Worm (Caenorhabditis elegans) whole organism, L2 larva: ENCODE data around the gene sri-51.
A peak's percentile ranks its signal among the peaks of the same experiment; 100 is the strongest.

ENCODE experiments used
- F13H6.1 ChIP-seq: sonication (generic microtip); optimal IDR thresholded peaks from 2 replicates; lab custom pipeline; 2016; ENCODE audit warnings: missing genetic modification characterization, missing compliant biosample characterization
- R02D3.7 ChIP-seq: fragments of 150-350 bp; optimal IDR thresholded peaks from 2 replicates; lab custom pipeline; 2014; ENCODE audit warnings: missing biosample characterization, missing genetic modification characterization
- Y55F3AM.14 ChIP-seq: fragments of 200-800 bp; sonication (Bioruptor generic); optimal IDR thresholded peaks from 2 replicates; lab custom pipeline; 2018; ENCODE audit warnings: mild to moderate bottlenecking, missing genetic modification characterization, missing compliant biosample characterization
- ZK546.5 ChIP-seq: sonication (generic microtip); optimal IDR thresholded peaks from 2 replicates; lab custom pipeline; 2017; ENCODE audit warnings: missing biosample characterization, missing genetic modification characterization
- alr-1 ChIP-seq: fragments of 150-350 bp; optimal IDR thresholded peaks from 2 replicates; lab custom pipeline; 2014; ENCODE audit warnings: missing biosample characterization, missing genetic modification characterization
- ama-1 ChIP-seq: fragments of 150-350 bp; optimal IDR thresholded peaks from 2 replicates; lab custom pipeline; 2018; ENCODE audit warnings: inconsistent platforms
- blmp-1 ChIP-seq: sonication (generic microtip); optimal IDR thresholded peaks from 2 replicates; lab custom pipeline; 2017; ENCODE audit warnings: missing genetic modification characterization, mild to moderate bottlenecking, missing compliant biosample characterization, antibody characterized with exemption, moderate library complexity; ENCODE audit not compliant: insufficient read depth
- ceh-82 ChIP-seq: fragments of 150-350 bp; optimal IDR thresholded peaks from 2 replicates; lab custom pipeline; 2014; ENCODE audit warnings: missing biosample characterization, missing genetic modification characterization
- crh-2 ChIP-seq: sonication (generic microtip); optimal IDR thresholded peaks from 2 replicates; lab custom pipeline; 2017; ENCODE audit warnings: missing biosample characterization, missing genetic modification characterization
- dmd-4 ChIP-seq: sonication (generic microtip); optimal IDR thresholded peaks from 2 replicates; lab custom pipeline; 2017; ENCODE audit warnings: missing biosample characterization, missing genetic modification characterization
- egl-27 ChIP-seq: sonication (generic microtip); optimal IDR thresholded peaks from 3 replicates; lab custom pipeline; 2017; ENCODE audit warnings: missing biosample characterization, missing genetic modification reagents, missing genetic modification characterization
- elt-3 ChIP-seq: sonication (generic microtip); optimal IDR thresholded peaks from 2 replicates; lab custom pipeline; 2017; ENCODE audit warnings: missing biosample characterization, missing genetic modification characterization
- fos-1 ChIP-seq: fragments of 150-350 bp; optimal IDR thresholded peaks from 2 replicates; lab custom pipeline; 2014; ENCODE audit warnings: missing biosample characterization, missing genetic modification characterization
- gmeb-1 ChIP-seq: fragments of 150-350 bp; optimal IDR thresholded peaks from 2 replicates; lab custom pipeline; 2014; ENCODE audit warnings: missing biosample characterization, missing genetic modification characterization
- lin-13 ChIP-seq: fragments of 150-350 bp; optimal IDR thresholded peaks from 2 replicates; lab custom pipeline; 2014; ENCODE audit warnings: missing biosample characterization, missing genetic modification reagents, missing genetic modification characterization
- lin-39 ChIP-seq: fragments of 150-350 bp; optimal IDR thresholded peaks from 2 replicates; lab custom pipeline; 2014; ENCODE audit warnings: missing biosample characterization, missing genetic modification reagents, missing genetic modification characterization
- lsy-2 ChIP-seq, 2 experiments: fragments of 150-350 bp in 1 of 2; sonication (generic microtip) in 1 of 2; optimal IDR thresholded peaks; 2 replicates each; lab custom pipeline; 2014 to 2017; ENCODE audit warnings: missing biosample characterization in 2 of 2, missing genetic modification characterization in 2 of 2
- mab-5 ChIP-seq: fragments of 150-350 bp; optimal IDR thresholded peaks from 2 replicates; lab custom pipeline; 2014; ENCODE audit warnings: missing biosample characterization, missing genetic modification characterization
- mdl-1 ChIP-seq, 2 experiments: fragments of 150-350 bp in 1 of 2; sonication (generic microtip) in 1 of 2; optimal IDR thresholded peaks; 2 replicates each; lab custom pipeline; 2017; ENCODE audit warnings: missing biosample characterization in 2 of 2, missing genetic modification characterization in 2 of 2
- nhr-10 ChIP-seq: sonication (generic microtip); optimal IDR thresholded peaks from 2 replicates; lab custom pipeline; 2017; ENCODE audit warnings: missing biosample characterization, missing genetic modification characterization
- nhr-25 ChIP-seq: fragments of 150-350 bp; sonication (generic microtip); optimal IDR thresholded peaks from 3 replicates; lab custom pipeline; 2014; ENCODE audit warnings: missing biosample characterization, missing genetic modification characterization
- nhr-6 ChIP-seq: fragments of 150-350 bp; optimal IDR thresholded peaks from 2 replicates; lab custom pipeline; 2014; ENCODE audit warnings: missing biosample characterization, missing genetic modification characterization
- nhr-77 ChIP-seq: fragments of 150-350 bp; optimal IDR thresholded peaks from 2 replicates; lab custom pipeline; 2014; ENCODE audit warnings: missing biosample characterization, missing genetic modification characterization
- peb-1 ChIP-seq: fragments of 150-350 bp; optimal IDR thresholded peaks from 2 replicates; lab custom pipeline; 2014; ENCODE audit warnings: missing biosample characterization, missing genetic modification characterization
- sem-4 ChIP-seq: fragments of 150-350 bp; optimal IDR thresholded peaks from 2 replicates; lab custom pipeline; 2014; ENCODE audit warnings: missing biosample characterization, missing genetic modification reagents, missing genetic modification characterization
- snpc-4 ChIP-seq: fragments of 150-350 bp; optimal IDR thresholded peaks from 2 replicates; lab custom pipeline; 2014; ENCODE audit warnings: missing biosample characterization, missing genetic modification characterization
- unc-39 ChIP-seq: fragments of 150-350 bp; optimal IDR thresholded peaks from 2 replicates; lab custom pipeline; 2014; ENCODE audit warnings: missing biosample characterization, missing genetic modification characterization
- unc-62 ChIP-seq: fragments of 150-350 bp; optimal IDR thresholded peaks from 2 replicates; lab custom pipeline; 2014; ENCODE audit warnings: missing biosample characterization, missing genetic modification reagents, missing genetic modification characterization
- ztf-1 ChIP-seq: fragments of 200-800 bp; sonication (Bioruptor generic); conservative IDR thresholded peaks from 2 replicates; pipeline ENCODE4 v1.3.6; 2022; ENCODE audit warnings: missing genetic modification characterization, missing compliant biosample characterization
- ztf-11 ChIP-seq: sonication (generic microtip); optimal IDR thresholded peaks from 2 replicates; lab custom pipeline; 2017; ENCODE audit warnings: missing biosample characterization, missing genetic modification characterization
- ztf-4 ChIP-seq: fragments of 150-350 bp; optimal IDR thresholded peaks from 2 replicates; lab custom pipeline; 2014; ENCODE audit warnings: missing biosample characterization, missing genetic modification characterization

The sri-51 gene

DNA sequence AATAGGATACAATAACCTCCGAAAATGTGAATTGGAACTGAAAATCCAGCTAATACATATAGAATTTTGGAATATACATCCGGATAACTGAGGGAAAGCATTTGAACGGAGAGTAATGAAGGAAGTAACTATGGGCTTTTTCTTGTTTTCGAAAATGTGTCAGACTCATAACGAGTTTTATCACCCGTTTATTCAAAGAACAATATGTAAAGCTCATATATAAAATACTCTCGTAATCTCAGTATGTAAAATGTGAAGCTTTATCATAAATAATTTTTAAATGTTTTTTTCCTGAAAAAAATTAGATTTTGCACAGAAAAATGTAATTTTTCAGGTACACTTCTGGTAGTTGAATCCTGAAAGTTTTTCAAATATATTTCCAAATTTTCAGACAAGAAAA, 31.5 kb upstream of the sri-51 start, which contains the start of gene srh-297:
Gene srh-297, minus strand, starts transcription at position 101 of the 400 bp plus-strand sequence.
- TF ChIP-seq unc-62 (GFP tag; lab: Kevin White, UChicago) (no peak), ztf-1 (GFP tag; lab: Robert Waterston, UW) (no peak), nhr-25 (tag; lab: Kevin White, UChicago) (no peak), ceh-82 (tag; lab: Kevin White, UChicago) (no peak), F13H6.1 (tag; lab: Kevin White, UChicago) (no peak)

DNA sequence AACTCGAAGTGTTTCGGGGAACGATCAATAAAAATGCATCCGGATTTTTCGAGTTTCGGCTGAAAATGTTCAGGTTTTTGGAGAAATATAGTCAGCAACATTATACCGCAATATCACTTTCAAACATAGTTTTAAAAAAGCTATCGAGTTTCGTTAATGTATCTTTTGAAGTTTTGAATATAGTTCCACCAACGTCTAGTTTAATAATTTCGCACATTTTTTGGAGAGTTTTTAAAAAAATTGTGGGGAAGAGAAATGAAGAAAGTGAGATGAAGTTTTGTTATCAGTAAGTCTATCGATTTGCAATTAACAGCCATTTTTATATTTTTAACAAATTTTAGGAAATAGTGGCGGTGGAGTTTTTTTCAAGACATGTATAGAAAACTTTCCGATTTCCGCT, 26.9 kb upstream of the sri-51 start, which contains the start of gene ZC239.17:
Gene ZC239.17, minus strand, starts transcription at position 101 of the 400 bp plus-strand sequence.
- TF ChIP-seq nhr-10 (no peak), ztf-4 (no peak), lsy-2 (tag; optimal IDR thresholded peaks at IDR 0.05; lab: Kevin White, UChicago) (no peak), ama-1 (lab: Kevin White, UChicago) (no peak), unc-39 (no peak), crh-2 (tag; lab: Kevin White, UChicago) (no peak), egl-27 (no peak), alr-1 (no peak), peb-1 (tag; lab: Kevin White, UChicago) (no peak)

DNA sequence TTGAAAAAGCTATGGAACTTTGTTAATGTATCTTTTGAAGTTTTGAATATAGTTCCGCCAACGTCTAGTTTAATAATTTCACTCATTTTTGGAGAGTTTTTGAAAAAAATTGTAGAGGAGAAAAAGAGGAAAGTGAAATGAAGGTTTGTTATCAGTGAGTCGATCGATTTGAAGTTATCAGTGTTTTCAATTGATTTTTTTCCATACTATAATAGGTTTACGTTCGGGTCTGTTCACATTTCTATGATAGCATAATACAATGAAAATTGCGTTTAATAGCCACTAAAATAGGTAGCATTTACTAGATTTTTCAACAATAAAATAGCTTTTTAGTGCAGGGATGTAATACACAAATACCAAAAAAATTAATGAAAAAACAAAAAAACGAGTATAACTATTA, 26.3 kb upstream of the sri-51 start, which contains the start of gene ZC239.16:
Gene ZC239.16, minus strand, starts transcription at position 120 of the 400 bp plus-strand sequence.
- TF ChIP-seq lin-13 (GFP tag; lab: Kevin White, UChicago), result no peak
- peak; percentile 63 for TF ChIP-seq fos-1 (tag; lab: Kevin White, UChicago)

DNA sequence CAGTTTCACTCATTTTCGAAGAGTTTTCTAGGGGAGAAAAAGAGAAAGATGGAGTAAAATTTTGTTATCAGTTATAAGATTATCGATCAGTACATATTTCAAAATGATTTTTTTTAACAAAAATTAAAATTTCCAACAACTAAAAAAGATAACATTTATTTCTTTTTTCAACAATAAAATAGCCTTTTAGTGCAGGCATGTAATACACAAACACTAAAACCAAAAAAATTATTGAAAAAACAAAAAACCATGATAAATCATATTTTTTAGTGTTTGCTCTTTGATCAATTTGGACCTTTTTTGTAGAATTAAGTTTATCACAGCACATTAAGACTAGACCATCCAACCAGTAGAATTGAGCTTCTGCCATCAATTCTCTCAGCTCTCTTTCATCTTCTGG, 25.7 kb upstream of the sri-51 start, which contains the start of gene ZC239.15:
Gene ZC239.15, minus strand, starts transcription at position 101 of the 400 bp plus-strand sequence.
- TF ChIP-seq ama-1 (lab: Kevin White, UChicago) (no peak), dmd-4 (no peak), nhr-6 (no peak), blmp-1 (no peak), mab-5 (no peak), unc-62 (GFP tag; lab: Kevin White, UChicago) (no peak)

DNA sequence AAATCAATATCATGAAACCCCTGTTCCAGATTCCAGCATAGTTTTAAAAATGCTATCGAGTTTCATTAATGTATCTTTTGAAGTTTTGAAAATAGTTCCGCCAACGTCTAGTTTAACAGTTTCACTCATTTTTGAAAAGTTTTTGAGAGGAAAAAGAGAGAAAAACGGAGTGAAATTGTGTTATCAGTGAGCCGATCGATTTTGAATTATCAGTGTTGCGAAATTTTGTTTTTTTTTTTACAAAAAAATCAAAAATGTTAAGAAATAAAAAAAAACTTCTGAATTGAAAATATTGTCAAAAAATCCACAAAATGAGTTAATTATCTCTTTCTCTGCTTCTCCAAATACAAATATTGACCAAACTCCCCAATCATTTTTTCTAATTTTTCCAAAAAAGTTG, 23.8 kb upstream of the sri-51 start, which contains the start of gene ZC239.13:
Gene ZC239.13, minus strand, starts transcription at position 154 of the 400 bp plus-strand sequence.
- TF ChIP-seq mab-5 (no peak), fos-1 (tag; lab: Kevin White, UChicago) (peak; percentile 5), ztf-4 (no peak), nhr-25 (tag; lab: Kevin White, UChicago) (no peak), R02D3.7 (tag; lab: Kevin White, UChicago) (no peak), mdl-1 (tag; optimal IDR thresholded peaks at IDR 0.05; lab: Kevin White, UChicago) (no peak)

DNA sequence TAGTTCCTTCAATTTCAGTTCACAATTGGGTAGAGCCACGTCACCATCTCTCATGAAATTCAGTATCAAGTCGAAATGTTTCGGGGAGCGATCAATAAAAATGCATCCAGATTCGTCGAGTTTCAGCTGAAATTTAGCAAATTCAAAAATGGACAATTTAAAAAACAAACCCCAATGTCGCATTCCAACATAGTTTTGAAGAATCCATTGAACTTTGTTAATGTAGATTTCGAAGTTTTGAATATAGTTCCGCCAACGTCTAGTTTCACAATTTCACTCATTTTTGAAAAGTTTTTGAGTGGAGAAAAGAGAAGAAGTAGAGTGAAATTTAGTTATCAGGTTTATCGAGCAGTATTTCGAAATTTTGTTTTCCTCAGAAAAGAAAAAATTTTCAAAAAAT, 22.8 kb upstream of the sri-51 start, which contains the start of gene ZC239.14:
Gene ZC239.14, minus strand, starts transcription at position 305 of the 400 bp plus-strand sequence.
- TF ChIP-seq dmd-4 (no peak), lsy-2 (tag; optimal IDR thresholded peaks at IDR 0.05; lab: Kevin White, UChicago) (no peak), ztf-11 (tag; lab: Kevin White, UChicago) (no peak), nhr-25 (tag; lab: Kevin White, UChicago) (no peak), lin-39 (no peak), snpc-4 (tag; lab: Kevin White, UChicago) (no peak), nhr-77 (tag; lab: Kevin White, UChicago) (no peak), gmeb-1 (tag; lab: Kevin White, UChicago) (no peak), lin-13 (GFP tag; lab: Kevin White, UChicago) (no peak), nhr-10 (no peak)

DNA sequence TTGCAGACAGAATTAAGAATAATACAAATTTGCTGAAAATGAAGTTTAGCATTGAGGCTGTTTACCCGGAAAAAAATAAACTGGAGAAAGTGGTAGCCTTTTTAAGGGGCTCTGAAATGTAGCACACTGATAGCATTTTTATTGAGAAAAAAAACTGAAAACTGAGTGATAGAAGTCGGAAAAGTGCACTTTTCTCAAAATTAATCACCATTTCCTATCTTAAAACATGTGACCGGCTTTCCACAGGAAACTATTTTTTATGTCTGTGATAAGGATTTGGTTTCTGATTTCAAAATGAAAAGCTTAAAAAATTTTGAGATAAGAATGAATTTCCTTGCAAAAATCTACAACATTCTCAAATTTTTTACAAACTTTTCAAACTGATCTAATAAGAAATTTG, 21.8 kb upstream of the sri-51 start, which contains the start of gene ZC239.22:
Gene ZC239.22, minus strand, starts transcription at position 101 of the 400 bp plus-strand sequence.
- TF ChIP-seq elt-3 (no peak), sem-4 (no peak), unc-39 (no peak), egl-27 (no peak), ZK546.5 (tag; lab: Kevin White, UChicago) (no peak), dmd-4 (no peak), Y55F3AM.14 (GFP tag; lab: Kevin White, UChicago) (no peak), crh-2 (tag; lab: Kevin White, UChicago) (no peak), ztf-11 (tag; lab: Kevin White, UChicago) (no peak), R02D3.7 (tag; lab: Kevin White, UChicago) (no peak), nhr-10 (no peak), ztf-4 (no peak), fos-1 (tag; lab: Kevin White, UChicago) (no peak)
